Fruit fly (Drosophila melanogaster): ENCODE results near the gene TP53INP.

Gene TP53INP

DNA sequence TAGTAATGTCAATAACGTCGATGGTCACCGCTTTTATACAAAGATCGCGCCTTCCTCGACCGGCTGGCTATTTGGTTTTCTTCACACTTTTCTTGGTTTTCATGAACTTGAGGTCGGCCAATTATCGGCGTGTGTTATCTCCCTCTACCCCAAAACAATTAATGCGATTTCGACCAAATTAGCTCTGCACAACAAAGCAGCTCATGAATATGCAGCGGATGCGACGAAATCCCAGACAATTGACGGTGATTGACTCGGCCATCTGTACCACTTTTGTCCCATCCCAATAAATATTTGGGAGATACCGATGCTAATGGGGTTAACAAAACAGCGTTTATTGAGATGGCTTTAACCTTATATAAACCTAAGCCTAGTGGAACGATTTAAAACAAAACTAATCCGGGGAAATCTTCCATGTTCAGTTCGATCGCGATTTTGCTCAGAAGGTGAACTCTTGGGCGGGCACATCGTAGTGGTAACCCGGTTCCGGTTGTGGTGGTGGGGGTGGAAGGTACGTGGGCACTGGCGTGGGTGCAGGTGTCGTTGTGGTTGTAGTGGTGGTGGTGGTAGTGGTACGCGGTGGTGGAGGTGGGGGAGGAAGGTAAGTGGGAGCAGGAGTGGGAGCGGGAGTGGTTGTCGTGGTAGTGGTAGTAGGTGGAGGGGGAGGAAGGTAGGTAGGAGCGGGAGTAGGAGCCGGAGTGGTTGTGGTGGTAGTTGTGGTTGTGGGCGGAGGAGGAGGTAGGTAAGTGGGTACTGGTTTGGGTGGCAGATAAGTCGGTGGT, 53.8 kb downstream of the TP53INP start, which contains the start of gene CG15022 (continued):
- TF ChIP-seq abd-A (tag; optimal IDR thresholded peaks at IDR 0.05): peak; percentile 21
- no peak for TF ChIP-seq CG17328 (GFP tag; IDR thresholded peaks at IDR 0.05)
- TF ChIP-seq sr (GFP tag; IDR thresholded peaks at IDR 0.05): peak; percentile 58; the same call in 1 of the 3 replicates
- TF ChIP-seq Hr39 (optimal IDR thresholded peaks at IDR 0.05): peak; percentile 66
- no peak for TF ChIP-seq Xbp1 (GFP tag; optimal IDR thresholded peaks at IDR 0.05)
- TF ChIP-seq fd96Cb (tag; optimal IDR thresholded peaks at IDR 0.05): no peak
- no peak for TF ChIP-seq CG18764 (GFP tag; optimal IDR thresholded peaks at IDR 0.05)
- no peak for TF ChIP-seq YL-1 (GFP tag; optimal IDR thresholded peaks at IDR 0.05)
- TF ChIP-seq CG16815 (GFP tag; optimal IDR thresholded peaks at IDR 0.05): no peak
- no peak for TF ChIP-seq br (optimal IDR thresholded peaks at IDR 0.05)
- TF ChIP-seq Rfx (GFP tag; IDR thresholded peaks at IDR 0.05): no peak
- TF ChIP-seq pho (GFP tag; optimal IDR thresholded peaks at IDR 0.05): no peak

DNA sequence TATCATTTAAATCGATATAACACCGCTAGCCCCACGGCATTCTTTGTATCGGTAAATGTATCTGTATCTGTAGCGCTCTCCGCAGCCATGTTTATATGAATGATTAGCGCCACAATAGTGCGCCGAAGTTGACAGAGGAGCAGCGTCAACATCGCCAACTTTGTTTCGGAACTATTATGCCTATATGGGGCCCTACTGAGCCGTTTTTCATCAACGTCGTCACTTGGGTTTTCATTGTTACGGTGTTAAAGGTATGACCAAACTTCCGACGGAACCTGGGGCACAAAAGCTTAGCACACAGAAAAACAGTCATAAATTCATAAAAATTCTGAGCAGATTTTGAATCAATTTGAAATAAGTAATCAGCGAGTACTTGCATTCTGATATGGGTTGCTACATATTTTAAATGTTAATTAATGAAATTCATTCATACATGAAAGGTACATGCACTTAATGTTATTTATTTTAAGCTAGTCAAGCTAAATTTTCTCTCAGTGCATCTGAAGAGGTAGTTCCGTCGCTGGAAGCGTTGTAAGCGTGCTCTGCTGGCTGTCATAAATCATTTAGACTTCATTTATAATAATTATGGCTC, 54.8 kb downstream of the TP53INP start, which contains the start of gene CG15023:
Gene CG15023, minus strand, starts transcription at position 51 of the 592 bp plus-strand sequence.
- TF ChIP-seq CG1603 (tag; optimal IDR thresholded peaks at IDR 0.05) (peak; percentile 2), twi (tag; optimal IDR thresholded peaks at IDR 0.05) (no peak), CG7357 (GFP tag; IDR thresholded peaks at IDR 0.05) (no peak), CG8924 (tag; optimal IDR thresholded peaks at IDR 0.05) (peak; percentile 19), CG14441 (GFP tag; IDR thresholded peaks at IDR 0.05) (peak; percentile 37; the same call in 1 of the 2 replicates), CG17385 (GFP tag; optimal IDR thresholded peaks at IDR 0.05) (peak; percentile 13), dmrt99B (tag; optimal IDR thresholded peaks at IDR 0.05) (peak; percentile 34), ftz-f1 (GFP tag; optimal IDR thresholded peaks at IDR 0.05) (no peak), CG3847 (GFP tag; IDR thresholded peaks at IDR 0.05) (no peak), her (GFP tag; optimal IDR thresholded peaks at IDR 0.05) (no peak), bcd (GFP tag; optimal IDR thresholded peaks at IDR 0.05) (peak; percentile 4), CG1602 (GFP tag; optimal IDR thresholded peaks at IDR 0.05) (no peak), Taf1 (GFP tag; IDR thresholded peaks at IDR 0.05) (no peak), amos (GFP tag; IDR thresholded peaks at IDR 0.05; ENCODE audit: partially characterized antibody) (no peak), CG9817 (tag; optimal IDR thresholded peaks at IDR 0.05) (peak; percentile 20), CG8944 (GFP tag; optimal IDR thresholded peaks at IDR 0.05) (no peak), grau (tag; optimal IDR thresholded peaks at IDR 0.05) (peak; percentile 47), CG8765 (GFP tag; IDR thresholded peaks at IDR 0.05) (no peak), gro (GFP tag; optimal IDR thresholded peaks at IDR 0.05) (no peak), Aef1 (GFP tag; IDR thresholded peaks at IDR 0.05) (peak; percentile 38; the same call in 2 of the 3 replicates), Opbp (GFP tag; IDR thresholded peaks at IDR 0.05; ENCODE audit: partially characterized antibody) (no peak), CG6254 (GFP tag; optimal IDR thresholded peaks at IDR 0.05) (no peak), Meics (GFP tag; optimal IDR thresholded peaks at IDR 0.05) (peak; percentile 42), kah (GFP tag; optimal IDR thresholded peaks at IDR 0.05) (no peak), CG5180 (GFP tag; optimal IDR thresholded peaks at IDR 0.05) (no peak), dpn (GFP tag; optimal IDR thresholded peaks at IDR 0.05) (peak in 1 of 2 experiments; percentile 6), CG6683 (GFP tag; optimal IDR thresholded peaks at IDR 0.05) (no peak), NfI (GFP tag; optimal IDR thresholded peaks at IDR 0.05) (peak; percentile 23), CG15696 (tag; optimal IDR thresholded peaks at IDR 0.05) (no peak), Hr51 (GFP tag; optimal IDR thresholded peaks at IDR 0.05) (peak in 1 of 2 experiments; percentile 48), cg (GFP tag; optimal IDR thresholded peaks at IDR 0.05) (no peak), Fer3 (tag; optimal IDR thresholded peaks at IDR 0.05) (peak; percentile 4), Ada2b (GFP tag; IDR thresholded peaks at IDR 0.05) (no peak), tup (GFP tag; optimal IDR thresholded peaks at IDR 0.05) (no peak), CG12104 (GFP tag; optimal IDR thresholded peaks at IDR 0.05) (no peak), CG11456 (GFP tag; IDR thresholded peaks at IDR 0.05) (no peak)
